Fruit fly (Drosophila melanogaster) whole organism, pupa: ENCODE results near the gene CG17666.

Experiments used
- CG10348 ChIP-seq: fragments of 200-800 bp; sonication (Bioruptor generic); IDR thresholded peaks from 2 replicates; pipeline ENCODE4 v1.3.6; 2022; ENCODE audit warnings: missing biosample characterization, missing genetic modification characterization
- CG12605 ChIP-seq: fragments of 200-800 bp; sonication (Bioruptor generic); IDR thresholded peaks from 2 replicates; pipeline ENCODE4 v1.3.6; 2022; ENCODE audit warnings: missing biosample characterization, missing genetic modification characterization
- CG13204 ChIP-seq: fragments of 200-800 bp; sonication (Bioruptor generic); optimal IDR thresholded peaks from 2 replicates; lab custom pipeline; 2018; ENCODE audit warnings: missing biosample characterization, mild to moderate bottlenecking, missing genetic modification characterization, moderate library complexity
- CG14655 ChIP-seq: fragments of 200-800 bp; sonication (Bioruptor generic); optimal IDR thresholded peaks from 3 replicates; lab custom pipeline; 2017; ENCODE audit warnings: mild to moderate bottlenecking, missing biosample characterization, missing genetic modification reagents, missing genetic modification characterization
- CG15710 ChIP-seq: fragments of 200-800 bp; sonication (Bioruptor generic); optimal IDR thresholded peaks from 2 replicates; lab custom pipeline; 2018; ENCODE audit warnings: missing biosample characterization, mild to moderate bottlenecking, missing genetic modification characterization, moderate library complexity
- CG17806 ChIP-seq: fragments of 200-800 bp; sonication (Bioruptor generic); optimal IDR thresholded peaks from 2 replicates; lab custom pipeline; 2018; ENCODE audit warnings: missing biosample characterization, mild to moderate bottlenecking, missing genetic modification characterization, moderate library complexity
- CG32121 ChIP-seq: fragments of 200-800 bp; sonication (Bioruptor generic); IDR thresholded peaks from 2 replicates; pipeline ENCODE4 v1.3.6; 2022; ENCODE audit warnings: missing biosample characterization, missing genetic modification characterization
- CG34367 ChIP-seq: fragments of 200-800 bp; sonication (Bioruptor generic); optimal IDR thresholded peaks from 2 replicates; lab custom pipeline; 2018; ENCODE audit warnings: missing biosample characterization, mild to moderate bottlenecking, missing genetic modification characterization
- CG4496 ChIP-seq: fragments of 200-800 bp; sonication (Bioruptor generic); IDR thresholded peaks from 3 replicates; pipeline ENCODE4 v1.3.6; 2022; ENCODE audit warnings: missing biosample characterization, missing genetic modification characterization
- CG8159 ChIP-seq: fragments of 200-800 bp; sonication (Bioruptor generic); optimal IDR thresholded peaks from 3 replicates; lab custom pipeline; 2018; ENCODE audit warnings: missing biosample characterization, mild to moderate bottlenecking, missing genetic modification characterization, moderate library complexity
- CG8301 ChIP-seq: fragments of 200-800 bp; sonication (Bioruptor generic); optimal IDR thresholded peaks from 2 replicates; lab custom pipeline; 2018; ENCODE audit warnings: missing biosample characterization, mild to moderate bottlenecking, missing genetic modification characterization
- CG9948 ChIP-seq: fragments of 200-800 bp; sonication (Bioruptor generic); optimal IDR thresholded peaks from 2 replicates; lab custom pipeline; 2018; ENCODE audit warnings: missing biosample characterization, mild to moderate bottlenecking, missing genetic modification characterization, moderate library complexity
- D1 ChIP-seq: fragments of 200-800 bp; sonication (Bioruptor generic); optimal IDR thresholded peaks from 2 replicates; lab custom pipeline; 2018; ENCODE audit warnings: missing biosample characterization, mild to moderate bottlenecking, missing genetic modification characterization, moderate library complexity
- EcR ChIP-seq: fragments of 200-800 bp; sonication (Bioruptor generic); optimal IDR thresholded peaks from 3 replicates; lab custom pipeline; 2019; ENCODE audit warnings: missing biosample characterization, missing genetic modification characterization, mild to moderate bottlenecking, moderate library complexity, missing genetic modification reagents
- Ets98B ChIP-seq: fragments of 200-800 bp; sonication (Bioruptor generic); IDR thresholded peaks from 2 replicates; pipeline ENCODE4 v1.3.6; 2022; ENCODE audit warnings: missing biosample characterization, missing genetic modification characterization
- Pif1A ChIP-seq: fragments of 200-800 bp; sonication (Bioruptor generic); optimal IDR thresholded peaks from 3 replicates; lab custom pipeline; 2016; ENCODE audit warnings: missing biosample characterization, missing genetic modification characterization
- Pif1B ChIP-seq: fragments of 200-800 bp; sonication (Bioruptor generic); optimal IDR thresholded peaks from 3 replicates; lab custom pipeline; 2016; ENCODE audit warnings: missing biosample characterization, missing genetic modification characterization
- Snoo ChIP-seq: fragments of 200-800 bp; sonication (Bioruptor generic); optimal IDR thresholded peaks from 3 replicates; lab custom pipeline; 2017; ENCODE audit warnings: missing biosample characterization, mild to moderate bottlenecking, missing genetic modification characterization, inconsistent platforms
- fd96Ca ChIP-seq: fragments of 200-800 bp; sonication (Bioruptor generic); IDR thresholded peaks from 3 replicates; pipeline ENCODE4 v1.3.6; 2022; ENCODE audit warnings: missing biosample characterization, missing genetic modification characterization
- gl ChIP-seq: fragments of 200-800 bp; sonication (Bioruptor generic); optimal IDR thresholded peaks from 2 replicates; lab custom pipeline; 2018; ENCODE audit warnings: missing biosample characterization, mild to moderate bottlenecking, missing genetic modification characterization
- rn ChIP-seq: fragments of 200-800 bp; sonication (Bioruptor generic); IDR thresholded peaks from 2 replicates; pipeline ENCODE4 v1.3.6; 2022; ENCODE audit warnings: missing biosample characterization, missing genetic modification characterization

CG17666 gene

dm6 chr3L:12778616-12779015, 2.5 kb upstream of the CG17666 start, which contains the start of gene CG32106:
TSS of gene CG32106 (minus strand) at chr3L:12778716.
- no peak for TF ChIP-seq CG17806 (tag; lab: Kevin White, UChicago)

DNA sequence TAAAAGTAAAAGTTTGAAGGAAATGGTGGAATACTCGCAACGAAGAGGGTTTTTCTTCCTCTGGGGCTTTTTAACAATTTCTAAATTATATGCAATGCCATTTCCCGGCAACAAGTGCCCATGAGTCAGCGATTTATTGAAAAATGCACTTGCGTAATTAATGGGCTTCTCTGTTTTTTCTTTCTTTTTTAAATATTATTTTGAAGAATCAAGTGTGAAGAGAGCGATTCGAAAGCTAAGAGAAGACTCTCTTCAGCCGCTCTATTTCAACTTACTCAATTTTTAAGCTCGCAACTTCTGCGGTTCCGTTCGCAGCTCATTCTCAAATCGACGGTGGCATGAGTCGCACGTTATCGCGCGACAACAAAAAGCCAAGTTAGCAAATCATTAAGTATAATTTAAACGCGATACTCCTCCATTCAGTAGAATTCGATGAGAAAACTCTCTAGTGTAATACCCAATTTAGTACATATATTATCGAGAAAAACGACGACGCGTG, 8.8 kb downstream of the CG17666 start, which contains the start of gene CG42709:
Gene CG42709 (plus strand): TSS at position 318 of the 499 bp plus-strand sequence.
- peak; percentile 17 for TF ChIP-seq gl (tag; lab: Kevin White, UChicago)
- peak; percentile 45 for TF ChIP-seq Pif1A (GFP tag; lab: Kevin White, UChicago)
- peak; percentile 77 for TF ChIP-seq EcR (GFP tag; lab: Kevin White, UChicago)
- TF ChIP-seq CG34367: no peak
- peak; percentile 57 for TF ChIP-seq Pif1B (GFP tag; lab: Kevin White, UChicago)
- TF ChIP-seq CG12605 (GFP tag; lab: Robert Waterston, UW): peak; percentile 30; the same call in 1 of the 2 replicates
- no peak for TF ChIP-seq Snoo (tag; lab: Kevin White, UChicago)
- TF ChIP-seq, all 21 proteins: peak for 5

- TF ChIP-seq CG34367 (no peak), Pif1B (GFP tag; lab: Kevin White, UChicago) (peak; percentile 13), CG12605 (GFP tag; lab: Robert Waterston, UW) (peak; percentile 34; the same call in 1 of the 2 replicates), rn (GFP tag; lab: Robert Waterston, UW) (no peak), D1 (tag; lab: Kevin White, UChicago) (peak; percentile 43)
These were observed 9.9 kb downstream of the CG17666 start for dm6 chr3L:12790783-12791678.

DNA sequence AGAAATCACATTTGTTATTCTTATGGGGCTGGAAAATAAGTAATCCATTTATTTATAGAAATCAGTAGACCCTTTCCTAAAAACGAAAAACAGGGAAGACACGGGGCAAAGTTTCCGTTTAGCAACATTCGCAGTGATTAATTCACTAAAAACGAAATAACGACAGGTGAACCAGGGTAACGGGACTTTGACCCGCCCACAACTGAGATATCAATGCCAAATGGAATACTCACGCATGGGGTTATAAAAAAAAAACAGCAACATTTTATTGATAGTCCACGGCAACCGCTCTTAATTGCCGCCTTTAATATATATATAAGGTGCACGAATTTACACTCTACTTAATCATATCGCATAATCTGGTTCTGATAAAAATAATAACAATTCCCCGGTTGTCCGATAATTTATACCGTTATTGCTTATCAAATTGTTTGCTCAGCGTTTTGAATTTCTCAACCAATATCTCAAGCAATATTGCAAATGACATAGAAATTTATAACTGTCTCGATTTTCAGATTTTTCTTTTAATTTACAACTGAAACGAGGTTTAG, 10.6 kb downstream of the CG17666 start:
- TF ChIP-seq fd96Ca (GFP tag; lab: Robert Waterston, UW) (no peak), CG17806 (tag; lab: Kevin White, UChicago) (no peak), EcR (GFP tag; lab: Kevin White, UChicago) (no peak)

dm6 chr3L:12792933-12793448, 11.9 kb downstream of the CG17666 start:
- peak; percentile 84 for TF ChIP-seq CG8301
- peak; percentile 91 for TF ChIP-seq D1 (tag; lab: Kevin White, UChicago)
- peak; percentile 90 for TF ChIP-seq CG9948
- TF ChIP-seq CG14655 (GFP tag; lab: Kevin White, UChicago): peak; percentile 80
- TF ChIP-seq CG8159: peak; percentile 93
- TF ChIP-seq CG10348 (GFP tag; lab: Robert Waterston, UW): 0 out of 2 replicates have a peak, but pooled peaks have one; percentile 40
- TF ChIP-seq EcR (GFP tag; lab: Kevin White, UChicago): peak; percentile 78
- TF ChIP-seq rn (GFP tag; lab: Robert Waterston, UW): no peak
- TF ChIP-seq CG17806 (tag; lab: Kevin White, UChicago): peak; percentile 90
- TF ChIP-seq CG4496: peak; percentile 77
- peak; percentile 82 for TF ChIP-seq Pif1B (GFP tag; lab: Kevin White, UChicago)
- TF ChIP-seq fd96Ca (GFP tag; lab: Robert Waterston, UW): 0 out of 3 replicates have a peak, but pooled peaks have one; percentile 23
- peak; percentile 74 for TF ChIP-seq gl (tag; lab: Kevin White, UChicago)
- peak; percentile 42 for TF ChIP-seq CG32121 (GFP tag; lab: Robert Waterston, UW)
- TF ChIP-seq Pif1A (GFP tag; lab: Kevin White, UChicago): peak; percentile 85
- TF ChIP-seq CG15710 (tag; lab: Kevin White, UChicago): peak; percentile 93
- TF ChIP-seq CG13204 (GFP tag; lab: Kevin White, UChicago): peak; percentile 71
- TF ChIP-seq CG34367: peak; percentile 89
- peak; percentile 52 for TF ChIP-seq CG12605 (GFP tag; lab: Robert Waterston, UW)
- TF ChIP-seq Snoo (tag; lab: Kevin White, UChicago): peak; percentile 85
- peak; percentile 61 for TF ChIP-seq Ets98B (GFP tag; lab: Robert Waterston, UW)

- no peak; the same call in 2 of the 3 replicates for TF ChIP-seq fd96Ca (GFP tag; lab: Robert Waterston, UW)
- TF ChIP-seq CG4496: peak; percentile 43; the same call in 1 of the 3 replicates
- TF ChIP-seq CG34367: no peak
- no peak for TF ChIP-seq rn (GFP tag; lab: Robert Waterston, UW)
- no peak for TF ChIP-seq CG14655 (GFP tag; lab: Kevin White, UChicago)
- TF ChIP-seq CG17806 (tag; lab: Kevin White, UChicago): no peak
- TF ChIP-seq CG13204 (GFP tag; lab: Kevin White, UChicago): no peak
- TF ChIP-seq CG10348 (GFP tag; lab: Robert Waterston, UW): no peak
These were observed 13.4 kb downstream of the CG17666 start for dm6 chr3L:12794532-12794931.
